Worm (Caenorhabditis elegans): ENCODE results near the gene lpl-1.

lpl-1 gene

DNA sequence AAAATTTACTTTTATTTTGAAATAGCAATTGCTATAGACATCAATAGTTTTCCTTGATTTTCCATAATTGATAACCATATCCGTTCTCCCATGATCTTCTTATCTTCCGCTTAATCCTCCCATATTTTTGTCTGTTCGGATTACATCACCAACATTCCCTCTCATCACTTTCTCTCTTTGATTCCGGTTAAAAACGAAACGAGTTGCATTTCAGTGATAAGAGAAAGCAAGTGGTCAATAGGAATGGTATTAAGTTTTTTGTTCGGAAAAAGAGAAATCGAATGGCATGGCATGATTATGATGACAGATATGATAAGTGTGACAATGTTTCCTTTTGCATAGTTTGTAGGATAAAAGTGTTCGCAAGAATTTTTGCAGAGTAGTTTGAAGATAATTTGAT, 18.2 kb upstream of the lpl-1 start:
- TF ChIP-seq egl-44 (GFP tag; IDR thresholded peaks at IDR 0.05) (no peak), B0261.1 (tag; optimal IDR thresholded peaks at IDR 0.05) (no peak), pha-4 (tag; optimal IDR thresholded peaks at IDR 0.05) (no peak), Y53F4B.3 (GFP tag; IDR thresholded peaks at IDR 0.05) (no peak), nhr-27 (tag; optimal IDR thresholded peaks at IDR 0.05) (no peak), ama-1 (optimal IDR thresholded peaks at IDR 0.05) (no peak), ama-1 (GFP tag; optimal IDR thresholded peaks at IDR 0.05) (no peak), ets-4 (GFP tag; optimal IDR thresholded peaks at IDR 0.05) (peak; percentile 46), tlf-1 (GFP tag; optimal IDR thresholded peaks at IDR 0.05) (no peak), nhr-80 (tag; optimal IDR thresholded peaks at IDR 0.05) (peak; percentile 85), F33H1.4 (GFP tag; IDR thresholded peaks at IDR 0.05) (no peak), F52B5.7 (tag; optimal IDR thresholded peaks at IDR 0.05) (no peak), dpl-1 (GFP tag; optimal IDR thresholded peaks at IDR 0.05) (no peak), ztf-22 (GFP tag; optimal IDR thresholded peaks at IDR 0.05) (no peak), F22D6.2 (tag; optimal IDR thresholded peaks at IDR 0.05) (no peak), sptf-2 (GFP tag; optimal IDR thresholded peaks at IDR 0.05) (no peak)

DNA sequence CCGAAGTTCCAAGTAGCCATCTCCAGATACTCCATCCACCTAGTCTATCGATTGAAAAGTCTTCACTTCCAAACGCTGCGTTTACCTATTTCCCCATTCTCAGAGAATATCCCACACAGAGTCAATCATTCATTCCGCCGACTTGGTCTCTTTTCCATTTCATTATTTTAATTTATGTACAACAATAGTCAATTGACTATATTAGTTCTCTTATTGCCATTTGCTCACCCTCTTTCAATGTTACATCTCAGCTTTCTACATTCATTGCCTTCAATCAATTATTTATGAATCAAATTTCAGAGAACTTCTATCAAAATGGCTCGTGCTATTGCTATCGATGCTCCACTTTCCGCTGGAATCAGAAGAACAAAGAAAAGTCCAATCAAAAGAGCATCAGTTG, 14.8 kb upstream of the lpl-1 start, which contains the start of gene aly-1:
Gene aly-1, plus strand, starts transcription at position 301 of the 400 bp plus-strand sequence.
- no peak for TF ChIP-seq mcd-1 (GFP tag; IDR thresholded peaks at IDR 0.05)
- TF ChIP-seq bed-2 (GFP tag; IDR thresholded peaks at IDR 0.05) = no peak
- TF ChIP-seq nhr-179 (tag; optimal IDR thresholded peaks at IDR 0.05) = no peak
- no peak for TF ChIP-seq ceh-91 (GFP tag; IDR thresholded peaks at IDR 0.05)
- no peak for TF ChIP-seq F10E7.11 (tag; optimal IDR thresholded peaks at IDR 0.05)
- no peak for TF ChIP-seq egrh-3 (GFP tag; IDR thresholded peaks at IDR 0.05)

DNA sequence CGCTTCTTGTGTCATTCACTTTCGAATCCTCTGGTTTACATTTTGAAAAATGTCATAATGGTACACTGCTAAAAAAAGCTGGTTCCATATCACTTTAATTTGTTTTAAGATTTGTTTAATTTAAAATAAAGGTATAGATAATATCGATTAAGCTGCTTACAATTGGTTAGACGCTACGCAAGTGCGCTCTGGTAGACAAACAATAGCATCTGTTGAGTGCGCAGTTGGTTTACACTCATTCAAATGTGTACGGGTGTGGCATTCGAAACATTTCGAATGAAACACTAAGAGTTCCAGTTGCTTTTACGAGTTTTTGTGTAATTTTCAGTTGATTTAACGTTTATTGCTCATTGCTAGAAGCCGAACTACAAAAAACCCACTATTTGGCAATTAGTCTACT, 13.6 kb upstream of the lpl-1 start:
- TF ChIP-seq snpc-3.4 (tag; optimal IDR thresholded peaks at IDR 0.05) (peak; percentile 4), attf-5 (GFP tag; optimal IDR thresholded peaks at IDR 0.05) (peak; percentile 43), C06A6.2 (GFP tag; conservative IDR thresholded peaks at IDR 0.05) (no peak), ztf-26 (tag; optimal IDR thresholded peaks at IDR 0.05) (no peak), nhr-80 (tag; optimal IDR thresholded peaks at IDR 0.05) (peak; percentile 15), F23B12.7 (tag; optimal IDR thresholded peaks at IDR 0.05; ENCODE audit: insufficient read depth) (no peak), snpc-4 (GFP tag; optimal IDR thresholded peaks at IDR 0.05) (no peak), snpc-4 (tag; optimal IDR thresholded peaks at IDR 0.05) (peak in 1 of 4 experiments; percentile 18), let-526 (GFP tag; IDR thresholded peaks at IDR 0.05) (no peak), Y79H2A.3 (GFP tag; conservative IDR thresholded peaks at IDR 0.05) (no peak), repo-1 (tag; optimal IDR thresholded peaks at IDR 0.05) (no peak), ceh-27 (GFP tag; optimal IDR thresholded peaks at IDR 0.05) (no peak)

DNA sequence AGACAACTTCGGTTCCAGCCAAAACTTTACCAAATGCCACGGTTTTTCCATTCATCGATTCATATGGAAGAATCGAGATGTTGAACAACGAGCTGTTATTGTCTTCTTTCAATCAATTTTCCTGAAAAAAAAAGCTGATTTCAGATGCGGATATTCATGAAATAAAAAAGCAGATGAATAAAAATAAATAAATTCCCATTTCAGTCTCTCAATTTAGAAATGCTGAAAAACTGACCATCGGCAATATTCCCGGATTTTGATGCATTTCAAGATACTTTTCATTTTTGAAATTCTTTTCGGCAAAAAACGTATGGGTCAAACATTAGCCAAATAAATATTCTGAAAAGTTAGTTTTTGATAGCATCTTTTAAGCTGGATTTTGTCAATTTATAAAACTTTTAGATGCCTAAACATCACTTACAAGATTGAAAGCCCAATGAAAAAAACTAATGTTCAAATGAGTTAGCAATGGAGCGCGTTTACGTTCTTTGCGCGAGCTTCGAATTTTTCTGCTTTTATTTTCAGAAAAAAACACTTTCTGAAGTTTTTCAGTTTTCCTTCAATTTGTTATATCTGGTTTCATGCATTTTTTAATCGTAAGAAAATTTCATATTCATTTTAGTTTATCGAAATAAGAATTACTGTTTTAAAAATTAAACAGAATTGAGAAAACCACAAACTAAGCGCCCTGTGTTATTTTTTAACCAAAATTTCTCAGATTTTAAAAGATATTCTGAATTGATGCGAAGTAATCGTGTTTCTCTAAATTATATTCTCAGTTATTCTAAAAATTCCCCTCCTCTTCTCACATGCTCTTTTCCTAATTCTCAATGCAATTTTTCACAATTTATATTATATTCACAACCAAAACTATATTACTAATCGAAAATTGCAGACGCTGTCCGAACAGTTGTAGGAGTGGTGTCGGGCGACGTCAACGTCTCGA, 10.5 kb upstream of the lpl-1 start, which contains the start of the genes C01F6.14 and fem-3:
Gene C01F6.14, minus strand, starts transcription at position 51 of the 946 bp plus-strand sequence.
Gene fem-3, plus strand, starts transcription at position 896 of the 946 bp plus-strand sequence.
- TF ChIP-seq madf-6 (GFP tag; IDR thresholded peaks at IDR 0.05) (no peak), madf-3 (GFP tag; IDR thresholded peaks at IDR 0.05) (no peak), let-607 (tag; optimal IDR thresholded peaks at IDR 0.05) (no peak), nhr-179 (tag; optimal IDR thresholded peaks at IDR 0.05) (no peak), T07F8.4 (tag; optimal IDR thresholded peaks at IDR 0.05) (no peak), attf-5 (GFP tag; optimal IDR thresholded peaks at IDR 0.05) (no peak), ztf-3 (GFP tag; optimal IDR thresholded peaks at IDR 0.05) (no peak), ceh-79 (tag; optimal IDR thresholded peaks at IDR 0.05) (no peak), ztf-28 (GFP tag; IDR thresholded peaks at IDR 0.05) (no peak), egl-44 (GFP tag; IDR thresholded peaks at IDR 0.05) (no peak), snpc-1.1 (tag; optimal IDR thresholded peaks at IDR 0.05; ENCODE audit: insufficient read depth) (no peak)

All from whole organism, young adult.